Worm (Caenorhabditis elegans): ENCODE measurements around the gene F13C5.3.

The F13C5.3 gene

DNA sequence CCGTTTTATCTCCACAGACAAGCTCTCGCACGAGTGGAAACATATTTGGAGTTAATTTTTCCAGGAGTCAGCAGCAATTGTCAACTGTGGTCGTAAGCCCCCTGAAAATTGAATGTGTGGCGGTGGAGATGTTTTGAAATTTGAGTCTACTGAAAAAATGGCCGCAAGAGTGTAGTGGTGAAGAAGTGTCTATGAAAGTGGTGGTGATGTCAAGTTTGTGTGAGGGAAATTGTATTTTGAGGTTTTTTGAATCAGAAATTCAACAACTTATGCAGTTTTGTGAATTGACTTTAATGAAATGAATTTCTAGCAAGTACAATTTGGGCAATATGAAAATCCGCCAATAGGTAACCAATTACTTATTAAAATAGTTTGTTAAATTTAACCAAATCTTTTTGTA, 26.8 kb downstream of the F13C5.3 start, which contains the start of gene mrp-2:
Gene mrp-2, minus strand, starts transcription at position 101 of the 400 bp plus-strand sequence.
- TF ChIP-seq dmd-8 (GFP tag; IDR thresholded peaks at IDR 0.05), result no peak
- TF ChIP-seq unc-62 (GFP tag; optimal IDR thresholded peaks at IDR 0.05 in 1 of 2), result peak in 1 of 2 experiments; percentile 41
- no peak for TF ChIP-seq unc-62 (tag; optimal IDR thresholded peaks at IDR 0.05)

DNA sequence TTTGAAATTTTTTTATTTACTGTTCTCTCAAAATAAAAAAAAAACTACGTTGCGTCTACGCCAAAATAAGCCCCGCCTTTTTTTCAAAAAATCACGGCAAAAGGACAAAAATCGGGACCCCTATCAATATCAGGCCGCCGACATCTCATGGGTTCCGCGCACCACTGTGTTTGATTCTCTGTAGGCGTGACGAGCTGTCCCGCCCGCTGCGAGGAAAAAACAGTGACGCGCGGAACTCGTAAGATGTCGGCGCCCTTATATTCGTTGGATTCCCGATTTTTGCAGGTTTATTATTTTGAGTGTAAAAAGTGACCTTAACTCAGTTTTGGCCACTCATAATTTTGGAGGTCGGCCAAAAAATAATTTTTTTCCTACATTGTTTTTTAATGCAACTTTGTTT, 28.0 kb downstream of the F13C5.3 start:
- TF ChIP-seq F37D6.2 (tag; optimal IDR thresholded peaks at IDR 0.05) (no peak), snpc-4 (tag; optimal IDR thresholded peaks at IDR 0.05) (no peak), ceh-62 (tag; optimal IDR thresholded peaks at IDR 0.05) (no peak), pqm-1 (tag; optimal IDR thresholded peaks at IDR 0.05) (no peak), mxl-2 (GFP tag; conservative IDR thresholded peaks at IDR 0.05) (no peak), F44E2.7 (GFP tag; IDR thresholded peaks at IDR 0.05) (no peak), set-16 (GFP tag; IDR thresholded peaks at IDR 0.05) (no peak), mes-2 (tag; optimal IDR thresholded peaks at IDR 0.05; ENCODE audit: poor library complexity, severe bottlenecking) (no peak), fos-1 (tag; optimal IDR thresholded peaks at IDR 0.05) (no peak), dve-1 (tag; optimal IDR thresholded peaks at IDR 0.05; ENCODE audit: insufficient read depth) (no peak), hmg-1.1 (GFP tag; IDR thresholded peaks at IDR 0.05) (no peak), mdl-1 (tag; optimal IDR thresholded peaks at IDR 0.05) (no peak)

DNA sequence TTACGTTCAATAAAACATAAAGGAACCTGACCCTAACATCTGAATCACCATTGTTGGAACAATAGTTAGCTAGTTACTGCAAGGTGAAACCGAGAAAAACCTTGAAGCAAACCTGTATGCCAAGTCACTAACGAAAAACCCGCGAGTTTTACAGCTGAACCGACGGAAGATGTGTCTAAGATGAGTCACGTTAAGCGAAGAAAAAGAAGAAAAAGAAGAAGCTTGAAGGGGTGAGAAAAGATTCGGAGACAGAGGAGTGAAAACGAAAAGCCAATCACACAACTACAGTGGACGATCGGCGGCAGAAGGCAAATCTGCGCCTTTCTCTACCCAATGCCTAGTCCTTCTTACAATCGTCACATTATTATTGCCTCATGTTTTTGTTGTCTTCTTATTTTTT, 41.5 kb downstream of the F13C5.3 start, which contains the start of gene nas-38:
Gene nas-38, plus strand, starts transcription at position 301 of the 400 bp plus-strand sequence.
- TF ChIP-seq fkh-10 (GFP tag; optimal IDR thresholded peaks at IDR 0.05), result no peak
- TF ChIP-seq nhr-42 (GFP tag; IDR thresholded peaks at IDR 0.05), result no peak
- no peak for TF ChIP-seq mxl-2 (GFP tag; conservative IDR thresholded peaks at IDR 0.05)
- TF ChIP-seq spr-1 (tag; optimal IDR thresholded peaks at IDR 0.05), result no peak
- TF ChIP-seq zip-2 (tag; optimal IDR thresholded peaks at IDR 0.05), result no peak
- TF ChIP-seq ces-1 (GFP tag; optimal IDR thresholded peaks at IDR 0.05), result no peak
- TF ChIP-seq T26A8.4 (GFP tag; IDR thresholded peaks at IDR 0.05), result no peak
- no peak for TF ChIP-seq ceh-20 (GFP tag; IDR thresholded peaks at IDR 0.05)
- no peak for TF ChIP-seq F37D6.2 (tag; optimal IDR thresholded peaks at IDR 0.05)
- no peak for TF ChIP-seq lsy-2 (tag; optimal IDR thresholded peaks at IDR 0.05)
- TF ChIP-seq lir-3 (tag; optimal IDR thresholded peaks at IDR 0.05), result no peak
- no peak for TF ChIP-seq php-3 (GFP tag; IDR thresholded peaks at IDR 0.05)
- TF ChIP-seq lin-15B (tag; optimal IDR thresholded peaks at IDR 0.05), result no peak
- TF ChIP-seq lim-7 (GFP tag; IDR thresholded peaks at IDR 0.05), result no peak

DNA sequence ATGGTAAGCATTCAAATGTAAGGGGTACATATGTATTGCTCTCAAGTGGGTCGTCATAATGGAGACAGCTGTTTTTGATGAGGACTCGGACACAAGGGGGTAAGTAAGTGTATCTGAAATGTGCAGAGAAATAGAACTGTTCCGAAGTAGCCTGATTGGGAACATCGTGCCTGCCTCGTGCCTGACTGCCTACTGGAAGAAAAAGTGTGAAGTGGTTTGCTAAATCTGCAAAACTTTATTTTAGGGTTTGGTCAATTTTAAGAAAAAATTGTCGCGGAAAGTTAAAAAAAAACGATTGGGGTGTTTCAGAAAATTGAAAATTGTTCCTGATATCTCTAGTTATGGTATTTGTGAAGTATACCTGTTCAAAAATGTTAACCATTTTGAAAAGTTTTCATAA, 42.2 kb downstream of the F13C5.3 start, which contains the start of gene hlh-19:
Gene hlh-19, minus strand, starts transcription at position 101 of the 400 bp plus-strand sequence.
- TF ChIP-seq daf-12 (tag; optimal IDR thresholded peaks at IDR 0.05) (no peak), unc-62 (GFP tag; optimal IDR thresholded peaks at IDR 0.05 in 1 of 2) (peak in 1 of 2 experiments; percentile 25), unc-62 (tag; optimal IDR thresholded peaks at IDR 0.05) (no peak)

DNA sequence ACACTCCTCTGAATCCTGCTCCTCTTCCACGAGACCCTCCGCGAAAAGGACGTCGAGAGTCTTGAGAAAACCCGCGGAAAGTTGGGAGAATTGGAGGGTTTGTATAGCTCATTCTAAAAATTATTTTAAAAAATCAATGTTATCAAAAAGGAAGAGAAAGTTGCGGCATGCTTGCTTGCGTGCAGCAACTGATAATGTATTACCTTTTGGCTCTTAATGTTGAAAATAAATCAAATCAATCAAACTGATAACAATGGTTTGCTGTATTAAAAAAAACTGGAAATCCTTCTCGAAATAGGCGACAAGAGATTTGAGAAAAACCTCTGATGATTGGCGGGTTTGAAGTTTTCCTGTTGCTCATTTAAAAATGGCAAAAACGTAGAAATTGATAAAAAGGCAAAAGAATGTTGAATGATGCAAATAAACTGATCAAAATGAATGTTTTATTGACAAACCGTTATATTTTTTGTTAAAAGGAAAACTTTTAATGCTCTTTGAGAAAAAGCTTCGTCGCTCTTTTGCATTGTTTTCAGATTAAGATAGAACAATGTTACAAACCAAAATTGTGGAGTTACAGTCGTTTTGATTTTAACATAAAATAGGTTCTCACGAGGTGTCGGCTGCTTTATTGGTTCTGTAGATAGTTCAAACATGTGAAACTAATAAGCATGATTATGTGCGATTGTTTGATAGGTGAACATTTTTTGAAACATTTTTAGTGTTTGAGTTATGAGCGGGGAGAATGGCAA, 44.2 kb downstream of the F13C5.3 start:
- no peak for TF ChIP-seq ceh-32 (tag; optimal IDR thresholded peaks at IDR 0.05; ENCODE audit: poor library complexity)
- TF ChIP-seq madf-5 (GFP tag; IDR thresholded peaks at IDR 0.05), result no peak
- no peak for TF ChIP-seq snpc-4 (tag; optimal IDR thresholded peaks at IDR 0.05)
- TF ChIP-seq T20F7.1 (GFP tag; optimal IDR thresholded peaks at IDR 0.05), result no peak
- no peak for TF ChIP-seq Y105C5A.15 (GFP tag; IDR thresholded peaks at IDR 0.05)
- TF ChIP-seq lin-38 (GFP tag; IDR thresholded peaks at IDR 0.05), result no peak
- no peak for TF ChIP-seq zip-2 (tag; optimal IDR thresholded peaks at IDR 0.05)
- no peak for TF ChIP-seq fkh-10 (GFP tag; optimal IDR thresholded peaks at IDR 0.05)
- no peak for TF ChIP-seq ceh-82 (tag; optimal IDR thresholded peaks at IDR 0.05)
- TF ChIP-seq mdl-1 (tag; optimal IDR thresholded peaks at IDR 0.05), result no peak
- no peak for TF ChIP-seq ces-1 (GFP tag; optimal IDR thresholded peaks at IDR 0.05)
- peak; percentile 41 for TF ChIP-seq aha-1 (tag)
- TF ChIP-seq Y75B8A.6 (GFP tag; IDR thresholded peaks at IDR 0.05), result no peak
- no peak for TF ChIP-seq T26A8.4 (GFP tag; IDR thresholded peaks at IDR 0.05)
- no peak for TF ChIP-seq tra-1 (GFP tag; IDR thresholded peaks at IDR 0.05)
- TF ChIP-seq F49E8.2 (tag; optimal IDR thresholded peaks at IDR 0.05; ENCODE audit: borderline replicate concordance), result no peak
- TF ChIP-seq lin-29 (GFP tag; IDR thresholded peaks at IDR 0.05), result no peak
- TF ChIP-seq daf-19 (GFP tag; conservative IDR thresholded peaks at IDR 0.05), result no peak
- peak; percentile 28 for TF ChIP-seq hlh-11 (tag; optimal IDR thresholded peaks at IDR 0.05)
- no peak for TF ChIP-seq unc-39 (tag; optimal IDR thresholded peaks at IDR 0.05)
- TF ChIP-seq hif-1 (tag; optimal IDR thresholded peaks at IDR 0.05), result no peak

All from whole organism, L4 larva.